Fruit fly (Drosophila melanogaster): Measurements from ENCODE around the gene ouib.

Gene ouib

dm6 chr3R:8711890-8712449, 13.3 kb upstream of the ouib start (continued):
- no peak for TF ChIP-seq Lhr (GFP tag; optimal IDR thresholded peaks at IDR 0.05)
- no peak for TF ChIP-seq CG10267 (tag; optimal IDR thresholded peaks at IDR 0.05)
- TF ChIP-seq CG10274 (GFP tag; optimal IDR thresholded peaks at IDR 0.05): no peak
- TF ChIP-seq CG11723 (GFP tag; optimal IDR thresholded peaks at IDR 0.05): no peak
- no peak for TF ChIP-seq CG15696 (tag; optimal IDR thresholded peaks at IDR 0.05)
- TF ChIP-seq Rx (GFP tag; IDR thresholded peaks at IDR 0.05): no peak
- no peak for TF ChIP-seq Dp (GFP tag; optimal IDR thresholded peaks at IDR 0.05)
- TF ChIP-seq unpg (GFP tag; optimal IDR thresholded peaks at IDR 0.05): peak; percentile 37
- peak; percentile 33; the same call in 1 of the 2 replicates for TF ChIP-seq CG31441 (GFP tag; IDR thresholded peaks at IDR 0.05)
- TF ChIP-seq Dad (GFP tag; optimal IDR thresholded peaks at IDR 0.05): no peak
- TF ChIP-seq Ptx1 (GFP tag; IDR thresholded peaks at IDR 0.05): peak; percentile 32; the same call in 1 of the 2 replicates
- TF ChIP-seq bowl (GFP tag; IDR thresholded peaks at IDR 0.05): 0 out of 2 replicates have a peak, but pooled peaks have one; percentile 12
- no peak for TF ChIP-seq CG9609 (GFP tag; optimal IDR thresholded peaks at IDR 0.05)
- TF ChIP-seq CG15073 (GFP tag; optimal IDR thresholded peaks at IDR 0.05): no peak
- TF ChIP-seq CG17328 (GFP tag; IDR thresholded peaks at IDR 0.05): peak; percentile 7; the same call in 1 of the 2 replicates
- TF ChIP-seq tll (GFP tag; optimal IDR thresholded peaks at IDR 0.05): no peak
- TF ChIP-seq lbe (GFP tag; optimal IDR thresholded peaks at IDR 0.05): no peak
- no peak for TF ChIP-seq YL-1 (GFP tag; optimal IDR thresholded peaks at IDR 0.05)
- no peak for TF ChIP-seq CG10209 (GFP tag; optimal IDR thresholded peaks at IDR 0.05)
- TF ChIP-seq CG6175 (GFP tag; IDR thresholded peaks at IDR 0.05): no peak
- no peak for TF ChIP-seq CG10321 (GFP tag; IDR thresholded peaks at IDR 0.05)
- TF ChIP-seq Lpt (GFP tag; optimal IDR thresholded peaks at IDR 0.05): no peak
- no peak for TF ChIP-seq CG5245 (GFP tag; optimal IDR thresholded peaks at IDR 0.05)
- TF ChIP-seq CoRest (tag; optimal IDR thresholded peaks at IDR 0.05): no peak
- TF ChIP-seq NFAT (GFP tag; IDR thresholded peaks at IDR 0.05): no peak
- TF ChIP-seq CG3838 (GFP tag; optimal IDR thresholded peaks at IDR 0.05): no peak
- no peak for TF ChIP-seq lab (GFP tag; optimal IDR thresholded peaks at IDR 0.05)
- TF ChIP-seq pros (GFP tag; optimal IDR thresholded peaks at IDR 0.05): no peak
- no peak for TF ChIP-seq CG18011 (GFP tag; optimal IDR thresholded peaks at IDR 0.05)
- TF ChIP-seq hbn (GFP tag; IDR thresholded peaks at IDR 0.05; ENCODE audit: partially characterized antibody): no peak
- TF ChIP-seq gcm (GFP tag; optimal IDR thresholded peaks at IDR 0.05): no peak
- peak; percentile 19 for TF ChIP-seq phol (tag; optimal IDR thresholded peaks at IDR 0.05)
- TF ChIP-seq CkIIα-i1 (GFP tag; IDR thresholded peaks at IDR 0.05): no peak
- no peak for TF ChIP-seq CG7372 (GFP tag; IDR thresholded peaks at IDR 0.05)
- peak; percentile 50 for TF ChIP-seq gem (tag; optimal IDR thresholded peaks at IDR 0.05)
- no peak for TF ChIP-seq CG11085 (GFP tag; IDR thresholded peaks at IDR 0.05)
- no peak for TF ChIP-seq CG31224 (GFP tag; IDR thresholded peaks at IDR 0.05)
- TF ChIP-seq CG1792 (GFP tag; optimal IDR thresholded peaks at IDR 0.05): no peak
- TF ChIP-seq tio (GFP tag; optimal IDR thresholded peaks at IDR 0.05): no peak
- no peak for TF ChIP-seq lov (optimal IDR thresholded peaks at IDR 0.05)
- TF ChIP-seq lov (GFP tag; IDR thresholded peaks at IDR 0.05): no peak
- no peak for TF ChIP-seq CG14014 (GFP tag; IDR thresholded peaks at IDR 0.05)
- TF ChIP-seq Med (GFP tag): peak; percentile 5
- TF ChIP-seq Mrtf (GFP tag; IDR thresholded peaks at IDR 0.05): no peak
- no peak for TF ChIP-seq Hand (GFP tag; optimal IDR thresholded peaks at IDR 0.05)
- no peak for TF ChIP-seq az2 (GFP tag; optimal IDR thresholded peaks at IDR 0.05)
- no peak for TF ChIP-seq ap (GFP tag; IDR thresholded peaks at IDR 0.05)
- TF ChIP-seq CG18476 (GFP tag; optimal IDR thresholded peaks at IDR 0.05): no peak
- TF ChIP-seq pho (GFP tag; optimal IDR thresholded peaks at IDR 0.05): no peak
- TF ChIP-seq stwl (tag; optimal IDR thresholded peaks at IDR 0.05): no peak
- TF ChIP-seq CG3407 (GFP tag; optimal IDR thresholded peaks at IDR 0.05): peak; percentile 23
